Fruit fly (Drosophila melanogaster) whole organism, wandering third instar larva: ENCODE measurements around the gene trol.

ENCODE experiments used
- Abd-B ChIP-seq: fragments of >200 bp; optimal IDR thresholded peaks from 2 replicates; lab custom pipeline; 2017; ENCODE audit warnings: missing biosample characterization, missing genetic modification characterization
- CG32264 ChIP-seq: fragments of 200-800 bp; sonication (Bioruptor generic); optimal IDR thresholded peaks from 2 replicates; lab custom pipeline; 2016; ENCODE audit warnings: missing biosample characterization, missing genetic modification characterization
- HLH106 ChIP-seq: fragments of 200-800 bp; optimal IDR thresholded peaks from 3 replicates; lab custom pipeline; 2019; ENCODE audit warnings: missing biosample characterization, mild to moderate bottlenecking, missing genetic modification characterization, moderate library complexity
- Myc ChIP-seq: fragments of >200 bp; optimal IDR thresholded peaks from 2 replicates; lab custom pipeline; 2017
- N ChIP-seq: fragments of >200 bp; optimal IDR thresholded peaks from 2 replicates; lab custom pipeline; 2018; ENCODE audit warnings: missing biosample characterization, missing external identifiers, missing genetic modification characterization
- dsf ChIP-seq: sonication (Bioruptor generic); optimal IDR thresholded peaks from 2 replicates; lab custom pipeline; 2016; ENCODE audit warnings: missing biosample characterization, missing genetic modification characterization, borderline replicate concordance
- h ChIP-seq: fragments of 200-800 bp; sonication (Bioruptor generic); optimal IDR thresholded peaks from 3 replicates; lab custom pipeline; 2016; ENCODE audit warnings: missing biosample characterization, mild to moderate bottlenecking, missing genetic modification characterization
- pan ChIP-seq: fragments of >200 bp; optimal IDR thresholded peaks from 2 replicates; lab custom pipeline; 2017
- psq ChIP-seq: fragments of 200-800 bp; sonication (Bioruptor generic); optimal IDR thresholded peaks from 3 replicates; lab custom pipeline; 2017; ENCODE audit warnings: missing biosample characterization, mild to moderate bottlenecking, missing genetic modification characterization, moderate library complexity
- rgr ChIP-seq: fragments of 200-800 bp; sonication (Bioruptor generic); optimal IDR thresholded peaks from 3 replicates; lab custom pipeline; 2016; ENCODE audit warnings: missing biosample characterization, mild to moderate bottlenecking, missing genetic modification characterization
- tai ChIP-seq: sonication (Bioruptor generic); optimal IDR thresholded peaks from 2 replicates; lab custom pipeline; 2016; ENCODE audit warnings: missing biosample characterization, missing genetic modification characterization

DNA sequence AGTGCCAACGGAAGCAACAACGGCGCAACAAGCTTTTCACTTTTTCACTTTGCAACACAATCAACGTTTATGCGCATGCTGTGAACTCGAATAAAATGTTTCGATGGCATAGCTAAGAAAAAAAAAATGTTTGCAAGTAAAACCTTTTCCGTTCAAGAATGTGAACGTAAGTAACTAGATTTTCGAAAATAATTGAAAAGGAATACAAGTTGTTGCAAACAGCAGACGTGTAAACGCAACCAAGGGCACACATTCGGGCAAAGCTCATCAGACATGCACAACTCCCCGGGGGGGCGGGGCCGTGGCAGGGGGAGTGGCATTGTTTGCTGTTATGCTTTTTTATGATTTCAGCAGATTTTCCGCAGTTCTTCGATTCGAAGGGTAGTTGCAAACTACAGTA lies 26.9 kb downstream of the trol start:
- TF ChIP-seq HLH106 (tag; lab: Kevin White, UChicago) (peak; percentile 41), Myc (lab: Kevin White, UChicago) (no peak), pan (no peak), rgr (peak; percentile 77), N (GFP tag; lab: Kevin White, UChicago) (no peak), psq (GFP tag; lab: Kevin White, UChicago) (peak; percentile 48), dsf (GFP tag; lab: Kevin White, UChicago) (no peak), h (GFP tag; lab: Kevin White, UChicago) (peak; percentile 75), Abd-B (GFP tag; lab: Kevin White, UChicago) (no peak), CG32264 (GFP tag; lab: Kevin White, UChicago) (no peak), tai (peak; percentile 33)
